Fruit fly (Drosophila melanogaster): ENCODE measurements around the gene CG3618.
A peak's percentile ranks its signal among the peaks of the same experiment; 100 is the strongest.

The CG3618 gene

dm6 chr3L:20809088-20809999 lies 6.5 kb downstream of the CG3618 start, which contains the start of the genes CG3634 and HIPP1:
CG3634 (minus strand) TSS chr3L:20809272.
HIPP1 (plus strand) TSS chr3L:20809669.
- no peak for TF ChIP-seq noc (tag; optimal IDR thresholded peaks at IDR 0.05)

- TF ChIP-seq noc (tag; optimal IDR thresholded peaks at IDR 0.05), result no peak
Observed at dm6 chr3L:20800208-20800607, 15.7 kb downstream of the CG3618 start, which contains the start of gene Spc105R. Spc105R (plus strand) TSS chr3L:20800410.

- TF ChIP-seq noc (tag; optimal IDR thresholded peaks at IDR 0.05), result no peak
Observed at dm6 chr3L:20798325-20798846, 17.5 kb downstream of the CG3618 start, which contains the start of the genes CG3698 and tzn. CG3698 (minus strand) TSS chr3L:20798375. tzn (plus strand) TSS chr3L:20798645.

dm6 chr3L:20797379-20797778 lies 18.5 kb downstream of the CG3618 start:
- no peak for TF ChIP-seq noc (tag; optimal IDR thresholded peaks at IDR 0.05)

- TF ChIP-seq noc (tag; optimal IDR thresholded peaks at IDR 0.05), result no peak
Observed at dm6 chr3L:20796757-20797156, 19.1 kb downstream of the CG3618 start.

- TF ChIP-seq noc (tag; optimal IDR thresholded peaks at IDR 0.05), result no peak
Observed at dm6 chr3L:20792693-20793092, 23.2 kb downstream of the CG3618 start, which contains the start of gene Six4. Six4 (minus strand) TSS chr3L:20792777.

dm6 chr3L:20789299-20789698 lies 26.6 kb downstream of the CG3618 start:
- TF ChIP-seq noc (tag; optimal IDR thresholded peaks at IDR 0.05), result no peak

- no peak for TF ChIP-seq noc (tag; optimal IDR thresholded peaks at IDR 0.05)
Observed at dm6 chr3L:20787835-20788380, 28.0 kb downstream of the CG3618 start, which contains the start of gene CG11396. CG11396 (minus strand) TSS chr3L:20788137.

dm6 chr3L:20785742-20786427 lies 30.0 kb downstream of the CG3618 start, which contains the start of gene Pcif1:
Pcif1 (minus strand) TSS chr3L:20786197.
- no peak for TF ChIP-seq noc (tag; optimal IDR thresholded peaks at IDR 0.05)

dm6 chr3L:20784812-20785671 lies 30.8 kb downstream of the CG3618 start:
- TF ChIP-seq noc (tag; optimal IDR thresholded peaks at IDR 0.05), result peak; percentile 66

dm6 chr3L:20784394-20784793 lies 31.5 kb downstream of the CG3618 start:
- no peak for TF ChIP-seq noc (tag; optimal IDR thresholded peaks at IDR 0.05)

dm6 chr3L:20778224-20779063 lies 37.4 kb downstream of the CG3618 start, which contains the start of the genes Pex16 and Pex14:
Pex16 (minus strand) TSS chr3L:20778264.
Pex14 (plus strand) TSS chr3L:20778799.
- no peak for TF ChIP-seq noc (tag; optimal IDR thresholded peaks at IDR 0.05)

- no peak for TF ChIP-seq noc (tag; optimal IDR thresholded peaks at IDR 0.05)
Observed at dm6 chr3L:20777496-20777895, 38.4 kb downstream of the CG3618 start.

- no peak for TF ChIP-seq noc (tag; optimal IDR thresholded peaks at IDR 0.05)
Observed at dm6 chr3L:20772647-20773015, 43.2 kb downstream of the CG3618 start.

Measured in whole organism, larva.